Fruit fly (Drosophila melanogaster) whole organism, pupa: ENCODE measurements around the gene Mur11Da.

ENCODE experiments used
- CG10348 ChIP-seq: fragments of 200-800 bp; sonication (Bioruptor generic); IDR thresholded peaks from 2 replicates; pipeline ENCODE4 v1.3.6; 2022; ENCODE audit warnings: missing biosample characterization, missing genetic modification characterization
- CG12605 ChIP-seq: fragments of 200-800 bp; sonication (Bioruptor generic); IDR thresholded peaks from 2 replicates; pipeline ENCODE4 v1.3.6; 2022; ENCODE audit warnings: missing biosample characterization, missing genetic modification characterization
- CG13204 ChIP-seq: fragments of 200-800 bp; sonication (Bioruptor generic); optimal IDR thresholded peaks from 2 replicates; lab custom pipeline; 2018; ENCODE audit warnings: missing biosample characterization, mild to moderate bottlenecking, missing genetic modification characterization, moderate library complexity
- CG14655 ChIP-seq: fragments of 200-800 bp; sonication (Bioruptor generic); optimal IDR thresholded peaks from 3 replicates; lab custom pipeline; 2017; ENCODE audit warnings: mild to moderate bottlenecking, missing biosample characterization, missing genetic modification reagents, missing genetic modification characterization
- CG15710 ChIP-seq: fragments of 200-800 bp; sonication (Bioruptor generic); optimal IDR thresholded peaks from 2 replicates; lab custom pipeline; 2018; ENCODE audit warnings: missing biosample characterization, mild to moderate bottlenecking, missing genetic modification characterization, moderate library complexity
- CG17806 ChIP-seq: fragments of 200-800 bp; sonication (Bioruptor generic); optimal IDR thresholded peaks from 2 replicates; lab custom pipeline; 2018; ENCODE audit warnings: missing biosample characterization, mild to moderate bottlenecking, missing genetic modification characterization, moderate library complexity
- CG32121 ChIP-seq: fragments of 200-800 bp; sonication (Bioruptor generic); IDR thresholded peaks from 2 replicates; pipeline ENCODE4 v1.3.6; 2022; ENCODE audit warnings: missing biosample characterization, missing genetic modification characterization
- CG34367 ChIP-seq: fragments of 200-800 bp; sonication (Bioruptor generic); optimal IDR thresholded peaks from 2 replicates; lab custom pipeline; 2018; ENCODE audit warnings: missing biosample characterization, mild to moderate bottlenecking, missing genetic modification characterization
- CG4496 ChIP-seq: fragments of 200-800 bp; sonication (Bioruptor generic); IDR thresholded peaks from 3 replicates; pipeline ENCODE4 v1.3.6; 2022; ENCODE audit warnings: missing biosample characterization, missing genetic modification characterization
- CG8159 ChIP-seq: fragments of 200-800 bp; sonication (Bioruptor generic); optimal IDR thresholded peaks from 3 replicates; lab custom pipeline; 2018; ENCODE audit warnings: missing biosample characterization, mild to moderate bottlenecking, missing genetic modification characterization, moderate library complexity
- CG8301 ChIP-seq: fragments of 200-800 bp; sonication (Bioruptor generic); optimal IDR thresholded peaks from 2 replicates; lab custom pipeline; 2018; ENCODE audit warnings: missing biosample characterization, mild to moderate bottlenecking, missing genetic modification characterization
- CG9948 ChIP-seq: fragments of 200-800 bp; sonication (Bioruptor generic); optimal IDR thresholded peaks from 2 replicates; lab custom pipeline; 2018; ENCODE audit warnings: missing biosample characterization, mild to moderate bottlenecking, missing genetic modification characterization, moderate library complexity
- D1 ChIP-seq: fragments of 200-800 bp; sonication (Bioruptor generic); optimal IDR thresholded peaks from 2 replicates; lab custom pipeline; 2018; ENCODE audit warnings: missing biosample characterization, mild to moderate bottlenecking, missing genetic modification characterization, moderate library complexity
- EcR ChIP-seq: fragments of 200-800 bp; sonication (Bioruptor generic); optimal IDR thresholded peaks from 3 replicates; lab custom pipeline; 2019; ENCODE audit warnings: missing biosample characterization, missing genetic modification characterization, mild to moderate bottlenecking, moderate library complexity, missing genetic modification reagents
- Ets98B ChIP-seq: fragments of 200-800 bp; sonication (Bioruptor generic); IDR thresholded peaks from 2 replicates; pipeline ENCODE4 v1.3.6; 2022; ENCODE audit warnings: missing biosample characterization, missing genetic modification characterization
- Pif1A ChIP-seq: fragments of 200-800 bp; sonication (Bioruptor generic); optimal IDR thresholded peaks from 3 replicates; lab custom pipeline; 2016; ENCODE audit warnings: missing biosample characterization, missing genetic modification characterization
- Pif1B ChIP-seq: fragments of 200-800 bp; sonication (Bioruptor generic); optimal IDR thresholded peaks from 3 replicates; lab custom pipeline; 2016; ENCODE audit warnings: missing biosample characterization, missing genetic modification characterization
- Snoo ChIP-seq: fragments of 200-800 bp; sonication (Bioruptor generic); optimal IDR thresholded peaks from 3 replicates; lab custom pipeline; 2017; ENCODE audit warnings: missing biosample characterization, mild to moderate bottlenecking, missing genetic modification characterization, inconsistent platforms
- fd96Ca ChIP-seq: fragments of 200-800 bp; sonication (Bioruptor generic); IDR thresholded peaks from 3 replicates; pipeline ENCODE4 v1.3.6; 2022; ENCODE audit warnings: missing biosample characterization, missing genetic modification characterization
- gl ChIP-seq: fragments of 200-800 bp; sonication (Bioruptor generic); optimal IDR thresholded peaks from 2 replicates; lab custom pipeline; 2018; ENCODE audit warnings: missing biosample characterization, mild to moderate bottlenecking, missing genetic modification characterization
- rn ChIP-seq: fragments of 200-800 bp; sonication (Bioruptor generic); IDR thresholded peaks from 2 replicates; pipeline ENCODE4 v1.3.6; 2022; ENCODE audit warnings: missing biosample characterization, missing genetic modification characterization

Gene Mur11Da

dm6 chrX:12929817-12930216 is 37.9 kb upstream of the Mur11Da start:
- no peak for TF ChIP-seq CG32121 (GFP tag; lab: Robert Waterston, UW)
- TF ChIP-seq CG17806 (tag; lab: Kevin White, UChicago), result no peak
- TF ChIP-seq CG9948 (tag; lab: Kevin White, UChicago), result no peak
- no peak for TF ChIP-seq CG12605 (GFP tag; lab: Robert Waterston, UW)
- no peak for TF ChIP-seq Pif1A (GFP tag; lab: Kevin White, UChicago)
- no peak for TF ChIP-seq gl (tag; lab: Kevin White, UChicago)
- no peak for TF ChIP-seq Pif1B (GFP tag; lab: Kevin White, UChicago)
- TF ChIP-seq CG4496 (GFP tag; lab: Robert Waterston, UW), result no peak
- no peak for TF ChIP-seq D1 (tag; lab: Kevin White, UChicago)
- no peak for TF ChIP-seq Ets98B (GFP tag; lab: Robert Waterston, UW)
- TF ChIP-seq CG34367 (tag; lab: Kevin White, UChicago), result no peak

- no peak for TF ChIP-seq Pif1B (GFP tag; lab: Kevin White, UChicago)
- TF ChIP-seq Snoo (tag; lab: Kevin White, UChicago), result no peak
- TF ChIP-seq EcR (GFP tag; lab: Kevin White, UChicago), result no peak
- no peak for TF ChIP-seq Ets98B (GFP tag; lab: Robert Waterston, UW)
- peak; percentile 27 for TF ChIP-seq CG15710 (tag; lab: Kevin White, UChicago)
- no peak for TF ChIP-seq fd96Ca (GFP tag; lab: Robert Waterston, UW)
- TF ChIP-seq CG34367 (tag; lab: Kevin White, UChicago), result no peak
- peak; percentile 28 for TF ChIP-seq CG9948 (tag; lab: Kevin White, UChicago)
- TF ChIP-seq CG8159 (tag; lab: Kevin White, UChicago), result peak; percentile 54
- TF ChIP-seq rn (GFP tag; lab: Robert Waterston, UW), result no peak
- peak; percentile 18 for TF ChIP-seq CG17806 (tag; lab: Kevin White, UChicago)
Observed at dm6 chrX:12937825-12938520, 29.7 kb upstream of the Mur11Da start.

- TF ChIP-seq EcR (GFP tag; lab: Kevin White, UChicago) (no peak), D1 (tag; lab: Kevin White, UChicago) (no peak), Ets98B (GFP tag; lab: Robert Waterston, UW) (no peak), CG32121 (GFP tag; lab: Robert Waterston, UW) (no peak), CG4496 (GFP tag; lab: Robert Waterston, UW) (no peak), CG13204 (GFP tag; lab: Kevin White, UChicago) (no peak), CG14655 (no peak), CG8159 (tag; lab: Kevin White, UChicago) (no peak), CG10348 (GFP tag; lab: Robert Waterston, UW) (no peak), Pif1B (GFP tag; lab: Kevin White, UChicago) (no peak), CG15710 (tag; lab: Kevin White, UChicago) (no peak), gl (tag; lab: Kevin White, UChicago) (no peak), CG17806 (tag; lab: Kevin White, UChicago) (no peak), CG9948 (tag; lab: Kevin White, UChicago) (no peak), rn (GFP tag; lab: Robert Waterston, UW) (no peak)
Observed at dm6 chrX:12939021-12939420, 28.7 kb upstream of the Mur11Da start.

dm6 chrX:12939951-12940350 is 27.7 kb upstream of the Mur11Da start:
- TF ChIP-seq CG17806 (tag; lab: Kevin White, UChicago), result no peak
- peak; percentile 23 for TF ChIP-seq CG14655
- peak; percentile 18 for TF ChIP-seq Snoo (tag; lab: Kevin White, UChicago)
- no peak for TF ChIP-seq CG34367 (tag; lab: Kevin White, UChicago)
- peak; percentile 42 for TF ChIP-seq CG15710 (tag; lab: Kevin White, UChicago)
- TF ChIP-seq EcR (GFP tag; lab: Kevin White, UChicago), result peak; percentile 46
- TF ChIP-seq CG32121 (GFP tag; lab: Robert Waterston, UW), result no peak
- peak; percentile 49 for TF ChIP-seq CG8159 (tag; lab: Kevin White, UChicago)

DNA sequence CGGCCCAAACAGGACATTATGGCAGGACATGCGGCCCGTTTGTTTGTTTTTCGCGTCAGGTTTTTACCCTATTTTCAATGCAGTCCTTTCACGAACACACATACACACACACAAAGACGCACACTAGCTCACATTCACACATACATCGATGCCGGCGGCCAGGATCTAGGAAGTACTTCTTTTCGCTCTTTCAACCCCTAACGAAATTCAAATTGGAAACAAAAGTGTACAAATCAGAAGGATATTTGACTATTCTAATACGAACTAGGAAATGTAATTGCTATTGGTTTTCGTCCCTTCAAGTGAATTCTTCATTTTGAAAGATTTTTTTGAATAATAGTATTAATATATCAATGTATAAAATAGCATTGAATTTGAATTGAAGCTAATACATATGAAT is 27.3 kb upstream of the Mur11Da start:
- no peak for TF ChIP-seq CG13204 (GFP tag; lab: Kevin White, UChicago)
- TF ChIP-seq Ets98B (GFP tag; lab: Robert Waterston, UW), result no peak
- TF ChIP-seq rn (GFP tag; lab: Robert Waterston, UW), result no peak
- no peak for TF ChIP-seq D1 (tag; lab: Kevin White, UChicago)
- TF ChIP-seq CG34367 (tag; lab: Kevin White, UChicago), result no peak
- TF ChIP-seq CG8159 (tag; lab: Kevin White, UChicago), result no peak
- TF ChIP-seq CG4496 (GFP tag; lab: Robert Waterston, UW), result no peak
- TF ChIP-seq EcR (GFP tag; lab: Kevin White, UChicago), result no peak
- TF ChIP-seq fd96Ca (GFP tag; lab: Robert Waterston, UW), result no peak
- no peak for TF ChIP-seq CG12605 (GFP tag; lab: Robert Waterston, UW)
- TF ChIP-seq Pif1B (GFP tag; lab: Kevin White, UChicago), result no peak
- no peak for TF ChIP-seq CG14655
- no peak for TF ChIP-seq gl (tag; lab: Kevin White, UChicago)
- TF ChIP-seq CG17806 (tag; lab: Kevin White, UChicago), result no peak
- no peak for TF ChIP-seq Snoo (tag; lab: Kevin White, UChicago)
- TF ChIP-seq CG32121 (GFP tag; lab: Robert Waterston, UW), result no peak
- no peak for TF ChIP-seq CG10348 (GFP tag; lab: Robert Waterston, UW)
- TF ChIP-seq Pif1A (GFP tag; lab: Kevin White, UChicago), result no peak
- no peak for TF ChIP-seq CG15710 (tag; lab: Kevin White, UChicago)
- no peak for TF ChIP-seq CG8301 (tag; lab: Kevin White, UChicago)
